Worm (Caenorhabditis elegans): ENCODE results near the gene Y50D7A.8.

Gene Y50D7A.8

DNA sequence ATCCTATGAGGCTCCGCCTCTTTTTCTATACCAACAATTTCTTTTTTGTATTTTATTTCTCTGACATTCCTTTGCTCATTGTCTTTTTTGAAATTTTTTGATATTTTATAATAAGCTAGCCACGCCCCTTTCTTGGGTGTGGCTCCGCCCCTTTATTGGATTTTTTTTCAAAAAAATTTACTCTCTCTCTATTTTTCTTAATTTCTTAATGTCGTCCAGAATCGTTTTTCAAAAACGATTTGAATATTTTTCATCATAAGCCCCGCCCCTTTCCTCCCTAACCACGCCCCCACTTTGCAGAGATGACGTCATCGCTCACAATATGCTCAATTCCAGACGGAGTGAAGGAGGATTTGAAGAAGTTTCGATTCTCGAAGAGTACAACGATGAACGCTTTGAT lies 27.9 kb downstream of the Y50D7A.8 start, which contains the start of gene Y50D7A.10:
TSS of gene Y50D7A.10 (plus strand) at position 301 of the 400 bp plus-strand sequence.
- TF ChIP-seq elt-2 (tag; optimal IDR thresholded peaks at IDR 0.05), result no peak
- no peak for TF ChIP-seq ceh-18 (tag; optimal IDR thresholded peaks at IDR 0.05)
- TF ChIP-seq ceh-22 (tag; optimal IDR thresholded peaks at IDR 0.05), result no peak
- TF ChIP-seq fkh-6 (tag; optimal IDR thresholded peaks at IDR 0.05), result no peak
- TF ChIP-seq ceh-6 (GFP tag; optimal IDR thresholded peaks at IDR 0.05), result no peak
- no peak for TF ChIP-seq mec-3 (tag; optimal IDR thresholded peaks at IDR 0.05; ENCODE audit: borderline replicate concordance)
- no peak for TF ChIP-seq K02D7.2 (tag; optimal IDR thresholded peaks at IDR 0.05)
- TF ChIP-seq ceh-19 (GFP tag; optimal IDR thresholded peaks at IDR 0.05), result no peak
- TF ChIP-seq nfya-1 (tag; optimal IDR thresholded peaks at IDR 0.05), result no peak
- TF ChIP-seq lim-6 (tag; optimal IDR thresholded peaks at IDR 0.05), result no peak
- TF ChIP-seq unc-42 (tag; optimal IDR thresholded peaks at IDR 0.05), result no peak
- TF ChIP-seq T23F11.4 (GFP tag; optimal IDR thresholded peaks at IDR 0.05), result no peak
- TF ChIP-seq pag-3 (tag; optimal IDR thresholded peaks at IDR 0.05; ENCODE audit: borderline replicate concordance), result no peak
- no peak for TF ChIP-seq tbx-2 (tag; optimal IDR thresholded peaks at IDR 0.05)
- TF ChIP-seq ceh-45 (GFP tag; IDR thresholded peaks at IDR 0.05), result no peak
- no peak for TF ChIP-seq eyg-1 (tag; optimal IDR thresholded peaks at IDR 0.05)
- TF ChIP-seq ceh-9 (tag; optimal IDR thresholded peaks at IDR 0.05), result no peak
- no peak for TF ChIP-seq C38D4.7 (GFP tag; optimal IDR thresholded peaks at IDR 0.05)

DNA sequence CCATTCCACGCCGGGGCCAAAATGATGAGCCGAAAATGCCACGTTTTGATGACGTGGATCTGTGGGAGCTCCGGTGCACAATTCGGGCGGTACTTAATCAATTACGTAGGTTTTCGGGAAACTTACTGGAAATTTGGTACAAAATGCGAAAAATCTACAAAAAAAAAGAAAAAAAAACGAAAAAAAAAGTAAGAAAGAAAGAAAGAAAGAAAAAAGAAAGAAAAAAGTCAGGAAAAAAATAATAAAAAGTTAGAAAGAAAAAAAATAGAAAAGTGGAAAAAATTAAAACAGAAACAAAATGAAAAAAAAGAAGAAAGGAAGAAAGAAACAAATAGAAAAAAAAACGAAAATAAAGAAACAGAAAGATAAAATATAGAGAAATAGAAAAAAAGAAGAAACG lies 30.2 kb downstream of the Y50D7A.8 start:
- TF ChIP-seq ceh-34 (tag; optimal IDR thresholded peaks at IDR 0.05) (no peak), ceh-18 (tag; optimal IDR thresholded peaks at IDR 0.05) (no peak), odd-2 (tag; optimal IDR thresholded peaks at IDR 0.05) (no peak)

DNA sequence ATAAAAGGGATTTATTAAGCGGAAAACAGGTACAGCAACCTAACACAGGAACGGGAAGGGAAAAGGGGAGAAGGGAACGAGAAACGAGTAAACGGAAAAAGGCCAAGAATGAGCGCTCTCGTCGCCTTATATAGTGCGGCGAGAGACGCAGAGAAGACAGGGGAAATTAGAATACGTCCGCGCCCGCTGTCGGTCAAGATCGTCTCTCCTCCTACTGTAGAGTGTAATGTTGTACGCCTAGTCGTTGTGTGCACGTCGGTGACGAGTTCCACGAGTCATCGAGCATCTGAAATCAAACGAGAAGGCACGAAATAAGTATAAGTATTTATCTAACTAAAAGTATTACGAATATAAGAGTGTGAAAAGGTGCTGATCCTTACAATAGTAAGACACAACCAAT lies 31.9 kb downstream of the Y50D7A.8 start:
- no peak for TF ChIP-seq unc-3 (GFP tag; conservative IDR thresholded peaks at IDR 0.05)
- no peak for TF ChIP-seq unc-3 (tag; optimal IDR thresholded peaks at IDR 0.05)

DNA sequence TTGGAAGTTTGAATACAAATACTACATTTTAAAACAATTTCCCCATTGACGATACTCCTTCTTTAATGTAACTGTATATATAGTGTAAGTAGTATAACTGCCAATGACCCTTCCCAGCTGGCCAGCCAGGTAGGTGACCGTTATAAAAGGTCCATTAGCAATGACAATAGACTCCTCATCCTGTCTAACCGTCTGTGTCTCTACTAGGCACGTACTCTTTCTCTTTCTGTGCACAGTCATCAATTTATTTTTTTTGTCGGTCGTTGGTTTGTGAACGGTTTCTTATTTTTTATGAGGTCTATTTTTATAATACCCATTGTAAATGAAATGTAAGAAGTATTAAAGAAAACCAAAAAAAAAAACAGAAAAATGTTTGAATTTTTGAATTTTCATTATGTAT lies 38.5 kb downstream of the Y50D7A.8 start:
- TF ChIP-seq ztf-16 (tag; optimal IDR thresholded peaks at IDR 0.05) (no peak), sdc-2 (tag; optimal IDR thresholded peaks at IDR 0.05) (no peak), zip-5 (tag; optimal IDR thresholded peaks at IDR 0.05) (no peak), Y22D7AL.16 (tag; optimal IDR thresholded peaks at IDR 0.05) (no peak), nhr-232 (tag; optimal IDR thresholded peaks at IDR 0.05) (no peak), ttx-3 (tag; optimal IDR thresholded peaks at IDR 0.05) (no peak), pax-1 (tag; optimal IDR thresholded peaks at IDR 0.05) (no peak), unc-86 (tag; optimal IDR thresholded peaks at IDR 0.05) (no peak), ceh-31 (tag; optimal IDR thresholded peaks at IDR 0.05) (no peak), ceh-6 (GFP tag; optimal IDR thresholded peaks at IDR 0.05) (no peak), unc-3 (GFP tag; conservative IDR thresholded peaks at IDR 0.05) (no peak), unc-3 (tag; optimal IDR thresholded peaks at IDR 0.05) (no peak), dmd-4 (tag; optimal IDR thresholded peaks at IDR 0.05; ENCODE audit: borderline replicate concordance) (no peak), ceh-30 (tag; optimal IDR thresholded peaks at IDR 0.05) (no peak), madf-2 (tag; optimal IDR thresholded peaks at IDR 0.05) (no peak), rnt-1 (tag; optimal IDR thresholded peaks at IDR 0.05) (no peak), ceh-14 (tag; optimal IDR thresholded peaks at IDR 0.05) (no peak)

DNA sequence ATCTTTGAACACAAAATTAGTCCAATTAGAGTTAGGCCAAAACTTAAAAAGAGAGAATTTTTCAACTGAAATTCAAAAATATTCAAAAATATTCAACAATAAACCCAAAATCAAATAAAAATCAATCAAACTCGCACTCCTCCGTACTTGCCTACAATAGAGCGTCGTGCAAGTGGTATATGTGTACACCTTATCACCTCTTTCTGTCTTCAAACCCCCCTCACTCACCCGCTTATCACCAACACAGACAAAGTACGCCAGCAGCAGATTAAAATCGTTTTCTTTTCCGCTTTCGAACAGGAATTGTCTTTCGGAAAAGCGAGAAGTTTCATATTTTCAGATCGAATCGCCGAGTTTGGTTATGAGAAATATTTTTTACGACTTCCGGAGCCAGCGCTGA lies 43.8 kb downstream of the Y50D7A.8 start:
- TF ChIP-seq elt-2 (tag; optimal IDR thresholded peaks at IDR 0.05) (peak; percentile 61), Y22D7AL.16 (tag; optimal IDR thresholded peaks at IDR 0.05) (no peak)

Measured in whole organism, late embryonic.